In the genomic region with DNA sequence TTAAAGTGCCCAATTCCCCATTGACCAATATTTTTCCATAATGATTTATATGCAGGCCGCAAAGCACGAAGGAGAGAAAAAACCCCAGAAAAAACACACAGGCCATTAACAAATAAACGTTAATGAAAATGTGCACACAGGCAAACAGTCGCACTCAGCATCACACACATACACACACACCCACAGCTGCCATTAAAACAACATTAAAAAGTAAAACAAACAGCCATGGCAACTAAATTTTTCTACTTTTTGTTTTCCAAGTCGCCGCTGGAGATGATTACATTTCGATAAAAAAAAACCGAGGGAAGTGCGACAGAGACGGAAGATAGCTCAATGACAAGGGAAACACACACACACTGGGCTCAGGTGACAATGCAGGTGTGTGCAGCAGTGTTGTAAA, we compare ENCODE assay signal across 1 fruit fly cellular context.
A peak's percentile ranks its signal among the peaks of the same experiment; 100 is the strongest.
TF ChIP-seq lines count a peak whose summit lies in the region.

No protein-coding gene starts in this region.

TF ChIP-seq in whole organism, embryonic, 481 proteins besides CTCF, POLR2A, EP300 and RAD21 (continued from another document):
- no peak for TF ChIP-seq CG11456 (GFP tag; IDR thresholded peaks at IDR 0.05; lab: Robert Waterston, UW)
- no peak for TF ChIP-seq ham (GFP tag; IDR thresholded peaks at IDR 0.05; lab: Robert Waterston, UW)
- TF ChIP-seq Sry-δ (GFP tag; optimal IDR thresholded peaks at IDR 0.05; lab: Kevin White, UChicago) = no peak
- no peak for TF ChIP-seq CG10462 (GFP tag; optimal IDR thresholded peaks at IDR 0.05; lab: Kevin White, UChicago)
- TF ChIP-seq gsb (GFP tag; IDR thresholded peaks at IDR 0.05; lab: Robert Waterston, UW) = no peak
- TF ChIP-seq kay (GFP tag; optimal IDR thresholded peaks at IDR 0.05; lab: Kevin White, UChicago) = no peak
- TF ChIP-seq CG14667 (GFP tag; IDR thresholded peaks at IDR 0.05; lab: Robert Waterston, UW) = no peak
- no peak for TF ChIP-seq CG2120 (GFP tag; optimal IDR thresholded peaks at IDR 0.05; lab: Kevin White, UChicago)
- TF ChIP-seq org-1 (GFP tag; optimal IDR thresholded peaks at IDR 0.05; lab: Kevin White, UChicago) = no peak
- peak; percentile 67 for TF ChIP-seq cg (GFP tag; optimal IDR thresholded peaks at IDR 0.05; lab: Kevin White, UChicago)
- TF ChIP-seq disco-r (GFP tag; optimal IDR thresholded peaks at IDR 0.05; lab: Kevin White, UChicago) = no peak
- no peak for TF ChIP-seq hkb (optimal IDR thresholded peaks at IDR 0.05; lab: Kevin White, UChicago)
- no peak for TF ChIP-seq hkb (GFP tag; IDR thresholded peaks at IDR 0.05; lab: Robert Waterston, UW)
- TF ChIP-seq CG9817 (tag; optimal IDR thresholded peaks at IDR 0.05; lab: Kevin White, UChicago) = no peak
- TF ChIP-seq CG13287 (GFP tag; IDR thresholded peaks at IDR 0.05; lab: Robert Waterston, UW; ENCODE audit: partially characterized antibody) = no peak
TF ChIP-seq in whole organism, embryonic: peak in this region for 33.
